Worm (Caenorhabditis elegans): ENCODE measurements around the gene mcm-5.

DNA sequence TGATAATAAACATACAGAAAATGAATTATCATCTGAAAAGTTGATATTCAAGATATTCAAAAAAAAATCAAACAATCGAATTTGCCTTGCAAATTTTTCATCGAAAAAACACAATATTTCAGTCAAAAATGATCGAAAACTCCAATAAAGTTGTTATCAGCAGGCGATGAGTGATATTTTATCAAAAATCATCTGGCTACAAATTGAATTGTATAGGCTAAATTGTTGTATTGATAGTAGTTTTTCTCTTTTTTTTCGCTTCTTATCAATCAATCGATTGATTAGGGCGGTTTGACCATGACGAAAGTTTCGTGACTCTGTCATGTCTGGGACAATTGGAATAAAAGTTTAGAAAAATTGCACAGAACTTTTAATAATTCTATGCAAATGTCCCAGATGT is 50.9 kb downstream of the mcm-5 start:
- TF ChIP-seq nhr-11 (tag; optimal IDR thresholded peaks at IDR 0.05): no peak
- no peak for TF ChIP-seq mdl-1 (tag; optimal IDR thresholded peaks at IDR 0.05)
- TF ChIP-seq ztf-11 (tag; optimal IDR thresholded peaks at IDR 0.05): no peak
- TF ChIP-seq dpl-1 (GFP tag; optimal IDR thresholded peaks at IDR 0.05): no peak
